Fruit fly (Drosophila melanogaster) whole organism, embryonic: ENCODE measurements around the gene CG31897.

Source experiments
- B-H2 ChIP-seq: fragments of 200-800 bp; sonication (Bioruptor generic); optimal IDR thresholded peaks from 2 replicates; lab custom pipeline; 2018; ENCODE audit warnings: missing biosample characterization, mild to moderate bottlenecking, missing genetic modification characterization
- Blimp-1 ChIP-seq: fragments of 200-800 bp; sonication (Bioruptor generic); optimal IDR thresholded peaks from 3 replicates; lab custom pipeline; 2018; ENCODE audit warnings: missing biosample characterization, missing genetic modification characterization, mild to moderate bottlenecking, moderate library complexity, missing genetic modification reagents
- CG10147 ChIP-seq: fragments of 200-800 bp; sonication (Bioruptor generic); optimal IDR thresholded peaks from 2 replicates; lab custom pipeline; 2019; ENCODE audit warnings: missing biosample characterization, mild to moderate bottlenecking, missing genetic modification characterization, moderate library complexity
- CG10543 ChIP-seq: fragments of 200-800 bp; sonication (Bioruptor generic); optimal IDR thresholded peaks from 3 replicates; lab custom pipeline; 2017; ENCODE audit warnings: missing biosample characterization, mild to moderate bottlenecking, missing genetic modification characterization, moderate library complexity
- CG10654 ChIP-seq: fragments of 200-800 bp; sonication (Bioruptor generic); optimal IDR thresholded peaks from 2 replicates; lab custom pipeline; 2016; ENCODE audit warnings: missing biosample characterization, missing genetic modification characterization
- CG11093 ChIP-seq: fragments of 200-800 bp; sonication (Bioruptor generic); IDR thresholded peaks from 3 replicates; pipeline ENCODE4 v1.3.6; 2022; ENCODE audit warnings: missing biosample characterization, missing genetic modification characterization
- CG1233 ChIP-seq: fragments of 200-800 bp; sonication (Bioruptor generic); optimal IDR thresholded peaks from 4 replicates; lab custom pipeline; 2018; ENCODE audit warnings: missing biosample characterization, mild to moderate bottlenecking, missing genetic modification characterization
- CG12659 ChIP-seq: fragments of 200-800 bp; sonication (Bioruptor generic); optimal IDR thresholded peaks from 3 replicates; lab custom pipeline; 2017; ENCODE audit warnings: mild to moderate bottlenecking, missing biosample characterization, missing genetic modification reagents, missing genetic modification characterization
- CG12769 ChIP-seq: fragments of 200-800 bp; sonication (Bioruptor generic); optimal IDR thresholded peaks from 2 replicates; lab custom pipeline; 2019; ENCODE audit warnings: missing biosample characterization, mild to moderate bottlenecking, missing genetic modification characterization, moderate library complexity
- CG13296 ChIP-seq: fragments of 200-800 bp; sonication (Bioruptor generic); optimal IDR thresholded peaks from 3 replicates; lab custom pipeline; 2018; ENCODE audit warnings: missing biosample characterization, mild to moderate bottlenecking, missing genetic modification characterization
- CG13624 ChIP-seq: fragments of 200-800 bp; sonication (Bioruptor generic); optimal IDR thresholded peaks from 2 replicates; lab custom pipeline; 2016; ENCODE audit warnings: missing biosample characterization, missing genetic modification characterization
- CG14014 ChIP-seq: fragments of 200-800 bp; sonication (Bioruptor generic); IDR thresholded peaks from 2 replicates; pipeline ENCODE4 v1.3.6; 2022; ENCODE audit warnings: missing biosample characterization, missing genetic modification characterization
- CG15514 ChIP-seq: fragments of 200-800 bp; sonication (Bioruptor generic); optimal IDR thresholded peaks from 3 replicates; lab custom pipeline; 2017; ENCODE audit warnings: missing biosample characterization, missing genetic modification characterization, mild to moderate bottlenecking, moderate library complexity, missing genetic modification reagents
- CG16863 ChIP-seq: fragments of 200-800 bp; sonication (Bioruptor generic); optimal IDR thresholded peaks from 3 replicates; lab custom pipeline; 2016; ENCODE audit warnings: missing biosample characterization, missing genetic modification characterization
- CG18262 ChIP-seq: fragments of 200-800 bp; optimal IDR thresholded peaks from 3 replicates; lab custom pipeline; 2019; ENCODE audit warnings: missing biosample characterization, mild to moderate bottlenecking, missing genetic modification characterization, moderate library complexity
- CG2875 ChIP-seq: fragments of 200-800 bp; sonication (Bioruptor generic); optimal IDR thresholded peaks from 2 replicates; lab custom pipeline; 2017; ENCODE audit warnings: missing biosample characterization, mild to moderate bottlenecking, missing genetic modification characterization, missing genetic modification reagents
- CG31365 ChIP-seq: fragments of 200-800 bp; sonication (Bioruptor generic); optimal IDR thresholded peaks from 2 replicates; lab custom pipeline; 2018; ENCODE audit warnings: missing biosample characterization, mild to moderate bottlenecking, missing genetic modification characterization
- CG32767 ChIP-seq: fragments of 200-800 bp; sonication (Bioruptor generic); IDR thresholded peaks from 2 replicates; pipeline ENCODE4 v1.3.6; 2022; ENCODE audit warnings: missing biosample characterization, missing genetic modification characterization
- CG3281 ChIP-seq: fragments of 200-800 bp; sonication (Bioruptor generic); optimal IDR thresholded peaks from 3 replicates; lab custom pipeline; 2017; ENCODE audit warnings: missing biosample characterization, mild to moderate bottlenecking, missing genetic modification characterization
- CG7928 ChIP-seq: fragments of 200-800 bp; sonication (Bioruptor generic); optimal IDR thresholded peaks from 2 replicates; lab custom pipeline; 2017; ENCODE audit warnings: missing biosample characterization, mild to moderate bottlenecking, missing genetic modification characterization
- CG9817 ChIP-seq: fragments of 200-800 bp; sonication (Bioruptor generic); optimal IDR thresholded peaks from 2 replicates; lab custom pipeline; 2018; ENCODE audit warnings: missing biosample characterization, mild to moderate bottlenecking, missing genetic modification characterization, moderate library complexity
- CHES-1-like ChIP-seq: fragments of 200-800 bp; sonication (Bioruptor generic); optimal IDR thresholded peaks from 2 replicates; lab custom pipeline; 2016; ENCODE audit warnings: missing biosample characterization, missing genetic modification characterization
- Dip3 ChIP-seq: fragments of 200-800 bp; sonication (Bioruptor generic); optimal IDR thresholded peaks from 3 replicates; lab custom pipeline; 2016; ENCODE audit warnings: missing biosample characterization, missing genetic modification characterization
- Drgx ChIP-seq: fragments of 200-800 bp; sonication (Bioruptor generic); IDR thresholded peaks from 2 replicates; pipeline ENCODE4 v1.3.6; 2022; ENCODE audit warnings: missing biosample characterization, missing genetic modification characterization
- ERR ChIP-seq: fragments of 200-800 bp; sonication (Bioruptor generic); optimal IDR thresholded peaks from 2 replicates; lab custom pipeline; 2016; ENCODE audit warnings: missing biosample characterization, missing genetic modification characterization
- HLH4C ChIP-seq: fragments of 200-800 bp; sonication (Bioruptor generic); IDR thresholded peaks from 3 replicates; pipeline ENCODE4 v1.3.6; 2022; ENCODE audit warnings: missing biosample characterization, missing genetic modification characterization; ENCODE audit not compliant: partially characterized antibody
- Hr39 ChIP-seq: fragments of >200 bp; optimal IDR thresholded peaks from 2 replicates; lab custom pipeline; 2017
- Lhr ChIP-seq: fragments of 200-800 bp; sonication (Bioruptor generic); optimal IDR thresholded peaks from 3 replicates; lab custom pipeline; 2017; ENCODE audit warnings: mild to moderate bottlenecking, missing biosample characterization, missing genetic modification reagents, missing genetic modification characterization
- Meics ChIP-seq: fragments of 200-800 bp; sonication (Bioruptor generic); optimal IDR thresholded peaks from 2 replicates; lab custom pipeline; 2017; ENCODE audit warnings: missing biosample characterization, mild to moderate bottlenecking, missing genetic modification characterization
- NC2α ChIP-seq: fragments of 200-800 bp; sonication (Bioruptor generic); optimal IDR thresholded peaks from 2 replicates; lab custom pipeline; 2016; ENCODE audit warnings: missing biosample characterization, missing genetic modification characterization
- Nf-YA ChIP-seq: fragments of 200-800 bp; sonication (Bioruptor generic); IDR thresholded peaks from 2 replicates; pipeline ENCODE4 v1.3.6; 2022; ENCODE audit warnings: missing biosample characterization, missing genetic modification characterization
- Opbp ChIP-seq: fragments of 200-800 bp; sonication (Bioruptor generic); IDR thresholded peaks from 3 replicates; pipeline ENCODE4 v1.3.6; 2022; ENCODE audit warnings: missing biosample characterization, missing genetic modification characterization; ENCODE audit not compliant: partially characterized antibody
- Poxn ChIP-seq: fragments of 200-800 bp; sonication (Bioruptor generic); IDR thresholded peaks from 2 replicates; pipeline ENCODE4 v1.3.6; 2022; ENCODE audit warnings: missing biosample characterization, missing genetic modification characterization
- Spps ChIP-seq: fragments of 200-800 bp; sonication (Bioruptor generic); optimal IDR thresholded peaks from 2 replicates; lab custom pipeline; 2018; ENCODE audit warnings: missing biosample characterization, mild to moderate bottlenecking, missing genetic modification characterization
- Usf ChIP-seq: fragments of 200-800 bp; sonication (Bioruptor generic); optimal IDR thresholded peaks from 2 replicates; lab custom pipeline; 2017; ENCODE audit warnings: missing genotype, missing biosample characterization, missing genetic modification characterization
- Xbp1 ChIP-seq: fragments of 200-800 bp; sonication (Bioruptor generic); optimal IDR thresholded peaks from 3 replicates; lab custom pipeline; 2016; ENCODE audit warnings: missing biosample characterization, mild to moderate bottlenecking, missing genetic modification characterization
- abd-A ChIP-seq: fragments of 200-800 bp; sonication (Bioruptor generic); optimal IDR thresholded peaks from 3 replicates; lab custom pipeline; 2019; ENCODE audit warnings: missing biosample characterization, mild to moderate bottlenecking, missing genetic modification characterization, moderate library complexity
- bab2 ChIP-seq: fragments of 200-800 bp; sonication (Bioruptor generic); optimal IDR thresholded peaks from 2 replicates; lab custom pipeline; 2016; ENCODE audit warnings: missing biosample characterization, missing genetic modification characterization
- crc ChIP-seq: fragments of 200-800 bp; sonication (Bioruptor generic); optimal IDR thresholded peaks from 2 replicates; lab custom pipeline; 2016; ENCODE audit warnings: missing biosample characterization, missing genetic modification characterization
- gem ChIP-seq: fragments of 200-800 bp; sonication (Bioruptor generic); optimal IDR thresholded peaks from 2 replicates; lab custom pipeline; 2019; ENCODE audit warnings: missing biosample characterization, mild to moderate bottlenecking, missing genetic modification characterization, moderate library complexity
- insv ChIP-seq, 2 experiments: fragments of 200-800 bp; sonication (Bioruptor generic); optimal IDR thresholded peaks; 3 replicates each; lab custom pipeline; 2016 to 2018; ENCODE audit warnings: missing biosample characterization in 2 of 2, missing genetic modification characterization in 2 of 2
- pum ChIP-seq: fragments of 200-800 bp; sonication (Bioruptor generic); optimal IDR thresholded peaks from 2 replicates; lab custom pipeline; 2016; ENCODE audit warnings: missing biosample characterization, missing genetic modification characterization
- repo ChIP-seq: fragments of 200-800 bp; sonication (Bioruptor generic); optimal IDR thresholded peaks from 2 replicates; lab custom pipeline; 2016; ENCODE audit warnings: missing biosample characterization, missing genetic modification characterization
- seq ChIP-seq: fragments of 200-800 bp; sonication (Bioruptor generic); IDR thresholded peaks from 2 replicates; pipeline ENCODE4 v1.3.6; 2022; ENCODE audit warnings: missing biosample characterization, missing genetic modification characterization
- tgo ChIP-seq: fragments of 200-800 bp; sonication (Bioruptor generic); IDR thresholded peaks from 3 replicates; pipeline ENCODE4 v1.3.6; 2022; ENCODE audit warnings: missing biosample characterization, missing genetic modification characterization
- tio ChIP-seq: fragments of 200-800 bp; sonication (Bioruptor generic); optimal IDR thresholded peaks from 2 replicates; lab custom pipeline; 2017; ENCODE audit warnings: missing biosample characterization, missing genetic modification characterization, inconsistent platforms
- ttk ChIP-seq: fragments of 200-800 bp; sonication (Bioruptor generic); IDR thresholded peaks from 2 replicates; pipeline ENCODE4 v2.1.2; 2022; ENCODE audit warnings: missing biosample characterization, missing genetic modification characterization
- vvl ChIP-seq: fragments of 200-800 bp; sonication (Bioruptor generic); IDR thresholded peaks from 2 replicates; pipeline ENCODE4 v1.3.6; 2022; ENCODE audit warnings: missing biosample characterization, missing genetic modification characterization
- wek ChIP-seq: fragments of 200-800 bp; sonication (Bioruptor generic); optimal IDR thresholded peaks from 3 replicates; lab custom pipeline; 2018; ENCODE audit warnings: missing biosample characterization, mild to moderate bottlenecking, missing genetic modification characterization, moderate library complexity

CG31897 gene

dm6 chr2L:8403286-8404270 lies 38.7 kb upstream of the CG31897 start, which contains the start of gene emb (continued):
- TF ChIP-seq CG1233 (GFP tag; lab: Kevin White, UChicago) (peak; percentile 40), Blimp-1 (no peak), crc (GFP tag; lab: Kevin White, UChicago) (no peak), NC2α (GFP tag; lab: Kevin White, UChicago) (no peak), wek (GFP tag; lab: Kevin White, UChicago) (no peak), Lhr (peak; percentile 93), ttk (GFP tag; lab: Robert Waterston, UW) (no peak), insv (GFP tag; optimal IDR thresholded peaks at IDR 0.05; lab: Kevin White, UChicago) (peak in 1 of 2 experiments; percentile 41), CG14014 (0 out of 2 replicates have a peak, but pooled peaks have one; percentile 19), repo (GFP tag; lab: Kevin White, UChicago) (peak; percentile 19), CG32767 (GFP tag; lab: Robert Waterston, UW) (no peak), CG2875 (GFP tag; lab: Kevin White, UChicago) (no peak), Nf-YA (no peak), ERR (GFP tag; lab: Kevin White, UChicago) (no peak), Spps (tag; lab: Kevin White, UChicago) (no peak), CG10654 (peak; percentile 7), Xbp1 (GFP tag; lab: Kevin White, UChicago) (peak; percentile 45), gem (no peak), seq (no peak), Poxn (no peak), CG13296 (GFP tag; lab: Kevin White, UChicago) (no peak), CHES-1-like (GFP tag; lab: Kevin White, UChicago) (peak; percentile 71), vvl (peak; percentile 55), Drgx (peak; percentile 39; the same call in 1 of the 2 replicates), Usf (GFP tag; lab: Kevin White, UChicago) (no peak), Dip3 (GFP tag; lab: Kevin White, UChicago) (no peak), CG3281 (GFP tag; lab: Kevin White, UChicago) (peak; percentile 73), pum (peak; percentile 21), CG9817 (tag; lab: Kevin White, UChicago) (peak; percentile 29), CG10543 (GFP tag; lab: Kevin White, UChicago) (no peak), CG13624 (GFP tag; lab: Kevin White, UChicago) (peak; percentile 42), bab2 (peak; percentile 43), tio (GFP tag; lab: Kevin White, UChicago) (no peak), CG31365 (no peak), CG7928 (GFP tag; lab: Kevin White, UChicago) (peak; percentile 93), abd-A (tag; lab: Kevin White, UChicago) (no peak), CG12769 (no peak), CG12659 (peak; percentile 93), Meics (peak; percentile 45), Opbp (GFP tag; lab: Robert Waterston, UW) (peak; percentile 96), Hr39 (lab: Kevin White, UChicago) (no peak), tgo (no peak), CG16863 (GFP tag; lab: Kevin White, UChicago) (peak; percentile 1), CG15514 (peak; percentile 91), B-H2 (GFP tag; lab: Kevin White, UChicago) (peak; percentile 64), CG10147 (GFP tag; lab: Kevin White, UChicago) (no peak), HLH4C (peak; percentile 100), CG18262 (peak; percentile 42), CG11093 (GFP tag; lab: Robert Waterston, UW) (no peak)
